Worm (Caenorhabditis elegans) whole organism, mixed stage, embryonic: ENCODE results near the gene unc-103.

Experiments
- bed-3 ChIP-seq: fragments of 200-800 bp; sonication (Bioruptor generic); optimal IDR thresholded peaks from 3 replicates; lab custom pipeline; 2018; ENCODE audit warnings: mild to moderate bottlenecking, missing genetic modification characterization, moderate library complexity, missing compliant biosample characterization
- ces-1 ChIP-seq: fragments of 150-350 bp; optimal IDR thresholded peaks from 2 replicates; lab custom pipeline; 2014; ENCODE audit warnings: missing biosample characterization, missing genetic modification reagents, missing genetic modification characterization
- elt-3 ChIP-seq: fragments of 150-350 bp; optimal IDR thresholded peaks from 2 replicates; lab custom pipeline; 2014; ENCODE audit warnings: missing biosample characterization, missing genetic modification characterization
- lin-13 ChIP-seq: fragments of 150-350 bp; optimal IDR thresholded peaks from 2 replicates; lab custom pipeline; 2014; ENCODE audit warnings: missing biosample characterization, missing genetic modification characterization
- lsy-2 ChIP-seq: fragments of 150-350 bp; optimal IDR thresholded peaks from 2 replicates; lab custom pipeline; 2014; ENCODE audit warnings: missing biosample characterization, missing genetic modification characterization
- mab-5 ChIP-seq: fragments of 150-350 bp; optimal IDR thresholded peaks from 2 replicates; lab custom pipeline; 2014; ENCODE audit warnings: missing biosample characterization, missing genetic modification characterization
- mep-1 ChIP-seq: fragments of 150-350 bp; optimal IDR thresholded peaks from 2 replicates; lab custom pipeline; 2017; ENCODE audit warnings: missing biosample characterization, missing genetic modification reagents, missing genetic modification characterization, inconsistent platforms
- mls-2 ChIP-seq: sonication (generic microtip); optimal IDR thresholded peaks from 2 replicates; lab custom pipeline; 2016; ENCODE audit warnings: mild to moderate bottlenecking, missing genetic modification characterization, moderate library complexity, missing compliant biosample characterization
- nhr-2 ChIP-seq: fragments of 150-350 bp; optimal IDR thresholded peaks from 2 replicates; lab custom pipeline; 2014; ENCODE audit warnings: missing biosample characterization, missing genetic modification characterization
- nhr-237 ChIP-seq: fragments of 150-350 bp; optimal IDR thresholded peaks from 2 replicates; lab custom pipeline; 2014; ENCODE audit warnings: missing biosample characterization, missing genetic modification characterization
- snpc-4 ChIP-seq: fragments of 150-350 bp; optimal IDR thresholded peaks from 2 replicates; lab custom pipeline; 2014; ENCODE audit warnings: missing biosample characterization, missing genetic modification characterization
- unc-62 ChIP-seq: fragments of 150-350 bp; optimal IDR thresholded peaks from 2 replicates; lab custom pipeline; 2014; ENCODE audit warnings: missing biosample characterization, missing genetic modification reagents, missing genetic modification characterization
- zip-8 ChIP-seq: fragments of 150-350 bp; optimal IDR thresholded peaks from 2 replicates; lab custom pipeline; 2014; ENCODE audit warnings: missing biosample characterization, missing genetic modification characterization

- no peak for TF ChIP-seq lin-13 (tag; lab: Kevin White, UChicago)
- no peak for TF ChIP-seq mls-2 (tag; lab: Kevin White, UChicago)
- TF ChIP-seq mab-5 (tag; lab: Kevin White, UChicago): no peak
- TF ChIP-seq lsy-2 (tag; lab: Kevin White, UChicago): no peak
- TF ChIP-seq elt-3 (tag; lab: Kevin White, UChicago): no peak
- no peak for TF ChIP-seq unc-62 (GFP tag; lab: Kevin White, UChicago)
- no peak for TF ChIP-seq nhr-237 (tag; lab: Kevin White, UChicago)
- TF ChIP-seq ces-1 (GFP tag; lab: Kevin White, UChicago): no peak
- TF ChIP-seq snpc-4 (tag; lab: Kevin White, UChicago): no peak
- TF ChIP-seq bed-3 (GFP tag; lab: Kevin White, UChicago): no peak
- TF ChIP-seq mep-1: no peak
- no peak for TF ChIP-seq zip-8
- no peak for TF ChIP-seq nhr-2 (tag; lab: Kevin White, UChicago)
These were observed 53.5 kb downstream of the unc-103 start, which contains the start of gene ccdc-55 for ce11 chrIII:4168665-4169064.
